Worm (Caenorhabditis elegans) whole organism, L4 larva: ENCODE measurements around the gene F58F12.2.

ENCODE experiments used
- lin-29 ChIP-seq: fragments of 200-800 bp; sonication (Bioruptor generic); IDR thresholded peaks from 2 replicates; pipeline ENCODE4 v1.3.6; 2022; ENCODE audit warnings: missing genetic modification reagents, missing genetic modification characterization, missing compliant biosample characterization
- madf-9 ChIP-seq: fragments of 200-800 bp; sonication (Bioruptor generic); conservative IDR thresholded peaks from 2 replicates; pipeline ENCODE4 v1.3.6; 2022; ENCODE audit warnings: missing genetic modification reagents, missing genetic modification characterization, missing compliant biosample characterization

- no peak for TF ChIP-seq lin-29 (GFP tag; lab: Robert Waterston, UW)
- TF ChIP-seq madf-9 (GFP tag; lab: Robert Waterston, UW): no peak
These were observed 27.0 kb downstream of the F58F12.2 start, which contains the start of gene K10B2.4 for ce11 chrII:6360822-6361221.
